Fruit fly (Drosophila melanogaster): ENCODE measurements around the gene CG10970.

CG10970 gene

dm6 chrX:9060078-9060477 is 11.1 kb downstream of the CG10970 start (continued):
- TF ChIP-seq eg (GFP tag; IDR thresholded peaks at IDR 0.05) (peak; percentile 92), ss (GFP tag; optimal IDR thresholded peaks at IDR 0.05) (peak; percentile 61 to 69), CG16779 (tag; optimal IDR thresholded peaks at IDR 0.05) (peak; percentile 43), Hr38 (GFP tag; optimal IDR thresholded peaks at IDR 0.05) (no peak), svp (GFP tag) (peak; percentile 82), dsx (GFP tag; optimal IDR thresholded peaks at IDR 0.05; ENCODE audit: poor library complexity, severe bottlenecking) (peak; percentile 75), CG10669 (GFP tag; optimal IDR thresholded peaks at IDR 0.05) (peak; percentile 84), spab (GFP tag; optimal IDR thresholded peaks at IDR 0.05) (peak; percentile 73), vri (GFP tag; optimal IDR thresholded peaks at IDR 0.05) (no peak), Smox (GFP tag; optimal IDR thresholded peaks at IDR 0.05) (peak; percentile 78), CG11762 (GFP tag; optimal IDR thresholded peaks at IDR 0.05; ENCODE audit: insufficient read depth) (peak; percentile 71), Hr39 (GFP tag; optimal IDR thresholded peaks at IDR 0.05) (peak; percentile 78), acj6 (GFP tag; optimal IDR thresholded peaks at IDR 0.05) (peak; percentile 83), CG31627 (GFP tag; optimal IDR thresholded peaks at IDR 0.05) (peak; percentile 76), CG8119 (GFP tag; IDR thresholded peaks at IDR 0.05) (peak; percentile 92), CG8632 (GFP tag; optimal IDR thresholded peaks at IDR 0.05) (peak; percentile 82), CG8319 (GFP tag; optimal IDR thresholded peaks at IDR 0.05) (peak; percentile 71), CG11294 (GFP tag; IDR thresholded peaks at IDR 0.05) (peak; percentile 70), fd85E (GFP tag; optimal IDR thresholded peaks at IDR 0.05) (peak; percentile 39), Eip93F (GFP tag; optimal IDR thresholded peaks at IDR 0.05) (peak; percentile 26), CG3032 (tag; optimal IDR thresholded peaks at IDR 0.05) (peak; percentile 77), Sox14 (GFP tag; optimal IDR thresholded peaks at IDR 0.05) (peak; percentile 93), fkh (GFP tag; optimal IDR thresholded peaks at IDR 0.05) (no peak)

- TF ChIP-seq Blimp-1 (GFP tag; optimal IDR thresholded peaks at IDR 0.05) (no peak), achi (GFP tag; optimal IDR thresholded peaks at IDR 0.05) (no peak), CG10631 (GFP tag; optimal IDR thresholded peaks at IDR 0.05) (no peak), net (GFP tag; optimal IDR thresholded peaks at IDR 0.05) (no peak), Eip78C (GFP tag) (no peak), CG11294 (GFP tag; IDR thresholded peaks at IDR 0.05) (no peak), ss (GFP tag; optimal IDR thresholded peaks at IDR 0.05) (no peak)
Observed at dm6 chrX:9048941-9049340, 22.3 kb downstream of the CG10970 start.

- no peak for TF ChIP-seq lz (GFP tag; optimal IDR thresholded peaks at IDR 0.05)
- no peak for TF ChIP-seq CG10631 (GFP tag; optimal IDR thresholded peaks at IDR 0.05)
- no peak for TF ChIP-seq dsx (GFP tag; optimal IDR thresholded peaks at IDR 0.05; ENCODE audit: poor library complexity, severe bottlenecking)
- TF ChIP-seq fd59A (GFP tag; optimal IDR thresholded peaks at IDR 0.05) = peak; percentile 7
- no peak for TF ChIP-seq CG7368 (GFP tag; optimal IDR thresholded peaks at IDR 0.05)
- peak; percentile 24 for TF ChIP-seq OdsH (GFP tag; optimal IDR thresholded peaks at IDR 0.05)
- no peak for TF ChIP-seq eg (GFP tag; IDR thresholded peaks at IDR 0.05)
- TF ChIP-seq CG6808 (GFP tag; optimal IDR thresholded peaks at IDR 0.05) = peak; percentile 8
- TF ChIP-seq Sox102F (GFP tag; optimal IDR thresholded peaks at IDR 0.05) = peak; percentile 14
- TF ChIP-seq CG8319 (GFP tag; optimal IDR thresholded peaks at IDR 0.05) = no peak
- TF ChIP-seq CG4318 (GFP tag; optimal IDR thresholded peaks at IDR 0.05) = no peak
- no peak for TF ChIP-seq Ets21C (GFP tag; optimal IDR thresholded peaks at IDR 0.05)
- TF ChIP-seq CG16779 (tag; optimal IDR thresholded peaks at IDR 0.05) = no peak
- TF ChIP-seq fd85E (GFP tag; optimal IDR thresholded peaks at IDR 0.05) = no peak
- no peak for TF ChIP-seq CG11902 (GFP tag; optimal IDR thresholded peaks at IDR 0.05)
- TF ChIP-seq CG3032 (tag; optimal IDR thresholded peaks at IDR 0.05) = no peak
- no peak for TF ChIP-seq CG11762 (GFP tag; optimal IDR thresholded peaks at IDR 0.05; ENCODE audit: insufficient read depth)
- TF ChIP-seq CG8119 (GFP tag; IDR thresholded peaks at IDR 0.05) = peak; percentile 22; the same call in 1 of the 3 replicates
- no peak for TF ChIP-seq Smox (GFP tag; optimal IDR thresholded peaks at IDR 0.05)
- no peak for TF ChIP-seq Sox15 (GFP tag; optimal IDR thresholded peaks at IDR 0.05)
- TF ChIP-seq CG31627 (GFP tag; optimal IDR thresholded peaks at IDR 0.05) = peak; percentile 16
- TF ChIP-seq Hr39 (GFP tag; optimal IDR thresholded peaks at IDR 0.05) = peak; percentile 20
- TF ChIP-seq Eip78C (GFP tag) = peak; percentile 55
- TF ChIP-seq spab (GFP tag; optimal IDR thresholded peaks at IDR 0.05) = no peak
- TF ChIP-seq Eip93F (GFP tag; optimal IDR thresholded peaks at IDR 0.05) = no peak
- TF ChIP-seq ss (GFP tag; optimal IDR thresholded peaks at IDR 0.05) = no peak
- TF ChIP-seq topi (GFP tag; optimal IDR thresholded peaks at IDR 0.05) = no peak
- TF ChIP-seq CG3919 (GFP tag; optimal IDR thresholded peaks at IDR 0.05) = no peak
- TF ChIP-seq CG6792 (GFP tag; optimal IDR thresholded peaks at IDR 0.05) = no peak
- no peak for TF ChIP-seq CG6276 (GFP tag; optimal IDR thresholded peaks at IDR 0.05)
- TF ChIP-seq cyc (GFP tag; optimal IDR thresholded peaks at IDR 0.05) = peak; percentile 17
- peak; percentile 33 for TF ChIP-seq acj6 (GFP tag; optimal IDR thresholded peaks at IDR 0.05)
- TF ChIP-seq Sox14 (GFP tag; optimal IDR thresholded peaks at IDR 0.05) = no peak
- no peak for TF ChIP-seq achi (GFP tag; optimal IDR thresholded peaks at IDR 0.05)
- TF ChIP-seq Met (GFP tag; optimal IDR thresholded peaks at IDR 0.05) = no peak
- TF ChIP-seq fkh (GFP tag; optimal IDR thresholded peaks at IDR 0.05) = peak; percentile 28
- TF ChIP-seq Blimp-1 (GFP tag; optimal IDR thresholded peaks at IDR 0.05) = no peak
- TF ChIP-seq net (GFP tag; optimal IDR thresholded peaks at IDR 0.05) = no peak
- TF ChIP-seq CG10669 (GFP tag; optimal IDR thresholded peaks at IDR 0.05) = peak; percentile 23
Observed at dm6 chrX:9048385-9048750, 22.8 kb downstream of the CG10970 start.
